Worm (Caenorhabditis elegans) whole organism, L2 larva: ENCODE data around the gene memi-2.

Source experiments
- aly-2 ChIP-seq: fragments of 150-350 bp; optimal IDR thresholded peaks from 2 replicates; lab custom pipeline; 2014; ENCODE audit warnings: missing biosample characterization, missing genetic modification characterization
- ama-1 ChIP-seq: fragments of 150-350 bp; optimal IDR thresholded peaks from 2 replicates; lab custom pipeline; 2018; ENCODE audit warnings: inconsistent platforms
- blmp-1 ChIP-seq: sonication (generic microtip); optimal IDR thresholded peaks from 2 replicates; lab custom pipeline; 2017; ENCODE audit warnings: missing genetic modification characterization, mild to moderate bottlenecking, missing compliant biosample characterization, antibody characterized with exemption, moderate library complexity; ENCODE audit not compliant: insufficient read depth
- skn-1 ChIP-seq: sonication (generic microtip); optimal IDR thresholded peaks from 2 replicates; lab custom pipeline; 2017; ENCODE audit warnings: missing biosample characterization, missing genetic modification characterization

ce11 chrIV:13386043-13386442, 14.3 kb downstream of the memi-2 start, which contains the start of the genes Y62E10A.20, Y62E10A.23 and mdt-9:
- TF ChIP-seq blmp-1 (tag; lab: Kevin White, UChicago) (no peak), aly-2 (tag; lab: Kevin White, UChicago) (no peak), skn-1 (tag; lab: Kevin White, UChicago) (no peak), ama-1 (lab: Kevin White, UChicago) (no peak)
